Worm (Caenorhabditis elegans) whole organism, L2 larva: ENCODE data around the gene K02B2.6.
A peak's percentile ranks its signal among the peaks of the same experiment; 100 is the strongest.

ENCODE experiments used
- C34F6.9 ChIP-seq: fragments of 150-350 bp; optimal IDR thresholded peaks from 2 replicates; lab custom pipeline; 2014; ENCODE audit warnings: missing biosample characterization, missing genetic modification characterization
- F13H6.1 ChIP-seq: sonication (generic microtip); optimal IDR thresholded peaks from 2 replicates; lab custom pipeline; 2016; ENCODE audit warnings: missing genetic modification characterization, missing compliant biosample characterization
- R02D3.7 ChIP-seq: fragments of 150-350 bp; optimal IDR thresholded peaks from 2 replicates; lab custom pipeline; 2014; ENCODE audit warnings: missing biosample characterization, missing genetic modification characterization
- Y55F3AM.14 ChIP-seq: fragments of 200-800 bp; sonication (Bioruptor generic); optimal IDR thresholded peaks from 2 replicates; lab custom pipeline; 2018; ENCODE audit warnings: mild to moderate bottlenecking, missing genetic modification characterization, missing compliant biosample characterization
- aly-2 ChIP-seq: fragments of 150-350 bp; optimal IDR thresholded peaks from 2 replicates; lab custom pipeline; 2014; ENCODE audit warnings: missing biosample characterization, missing genetic modification characterization
- ama-1 ChIP-seq: fragments of 150-350 bp; optimal IDR thresholded peaks from 2 replicates; lab custom pipeline; 2018; ENCODE audit warnings: inconsistent platforms
- blmp-1 ChIP-seq: sonication (generic microtip); optimal IDR thresholded peaks from 2 replicates; lab custom pipeline; 2017; ENCODE audit warnings: missing genetic modification characterization, mild to moderate bottlenecking, missing compliant biosample characterization, antibody characterized with exemption, moderate library complexity; ENCODE audit not compliant: insufficient read depth
- ceh-16 ChIP-seq: fragments of 150-350 bp; optimal IDR thresholded peaks from 2 replicates; lab custom pipeline; 2014; ENCODE audit warnings: missing biosample characterization, missing genetic modification characterization
- crh-2 ChIP-seq: sonication (generic microtip); optimal IDR thresholded peaks from 2 replicates; lab custom pipeline; 2017; ENCODE audit warnings: missing biosample characterization, missing genetic modification characterization
- egl-27 ChIP-seq: sonication (generic microtip); optimal IDR thresholded peaks from 3 replicates; lab custom pipeline; 2017; ENCODE audit warnings: missing biosample characterization, missing genetic modification reagents, missing genetic modification characterization
- elt-3 ChIP-seq: sonication (generic microtip); optimal IDR thresholded peaks from 2 replicates; lab custom pipeline; 2017; ENCODE audit warnings: missing biosample characterization, missing genetic modification characterization
- fos-1 ChIP-seq: fragments of 150-350 bp; optimal IDR thresholded peaks from 2 replicates; lab custom pipeline; 2014; ENCODE audit warnings: missing biosample characterization, missing genetic modification characterization
- gmeb-1 ChIP-seq: fragments of 150-350 bp; optimal IDR thresholded peaks from 2 replicates; lab custom pipeline; 2014; ENCODE audit warnings: missing biosample characterization, missing genetic modification characterization
- lin-11 ChIP-seq: fragments of 150-350 bp; sonication (generic microtip); optimal IDR thresholded peaks from 2 replicates; lab custom pipeline; 2014; ENCODE audit warnings: missing biosample characterization, missing genetic modification characterization, inconsistent platforms, mixed read lengths
- lin-13 ChIP-seq: fragments of 150-350 bp; optimal IDR thresholded peaks from 2 replicates; lab custom pipeline; 2014; ENCODE audit warnings: missing biosample characterization, missing genetic modification reagents, missing genetic modification characterization
- lin-39 ChIP-seq: fragments of 150-350 bp; optimal IDR thresholded peaks from 2 replicates; lab custom pipeline; 2014; ENCODE audit warnings: missing biosample characterization, missing genetic modification reagents, missing genetic modification characterization
- lsy-2 ChIP-seq, 2 experiments: fragments of 150-350 bp in 1 of 2; sonication (generic microtip) in 1 of 2; optimal IDR thresholded peaks; 2 replicates each; lab custom pipeline; 2014 to 2017; ENCODE audit warnings: missing biosample characterization in 2 of 2, missing genetic modification characterization in 2 of 2
- mdl-1 ChIP-seq, 2 experiments: fragments of 150-350 bp in 1 of 2; sonication (generic microtip) in 1 of 2; optimal IDR thresholded peaks; 2 replicates each; lab custom pipeline; 2017; ENCODE audit warnings: missing biosample characterization in 2 of 2, missing genetic modification characterization in 2 of 2
- nhr-11 ChIP-seq: fragments of 150-350 bp; optimal IDR thresholded peaks from 2 replicates; lab custom pipeline; 2014; ENCODE audit warnings: missing biosample characterization, missing genetic modification characterization
- nhr-129 ChIP-seq: fragments of 150-350 bp; optimal IDR thresholded peaks from 2 replicates; lab custom pipeline; 2014; ENCODE audit warnings: missing biosample characterization, missing genetic modification characterization
- nhr-21 ChIP-seq: fragments of 150-350 bp; optimal IDR thresholded peaks from 2 replicates; lab custom pipeline; 2014; ENCODE audit warnings: missing biosample characterization, missing genetic modification characterization
- nhr-23 ChIP-seq: fragments of 150-350 bp; optimal IDR thresholded peaks from 2 replicates; lab custom pipeline; 2014; ENCODE audit warnings: missing biosample characterization, missing genetic modification reagents, missing genetic modification characterization
- nhr-25 ChIP-seq: fragments of 150-350 bp; sonication (generic microtip); optimal IDR thresholded peaks from 3 replicates; lab custom pipeline; 2014; ENCODE audit warnings: missing biosample characterization, missing genetic modification characterization
- nhr-6 ChIP-seq: fragments of 150-350 bp; optimal IDR thresholded peaks from 2 replicates; lab custom pipeline; 2014; ENCODE audit warnings: missing biosample characterization, missing genetic modification characterization
- nhr-77 ChIP-seq: fragments of 150-350 bp; optimal IDR thresholded peaks from 2 replicates; lab custom pipeline; 2014; ENCODE audit warnings: missing biosample characterization, missing genetic modification characterization
- peb-1 ChIP-seq: fragments of 150-350 bp; optimal IDR thresholded peaks from 2 replicates; lab custom pipeline; 2014; ENCODE audit warnings: missing biosample characterization, missing genetic modification characterization
- sem-4 ChIP-seq: fragments of 150-350 bp; optimal IDR thresholded peaks from 2 replicates; lab custom pipeline; 2014; ENCODE audit warnings: missing biosample characterization, missing genetic modification reagents, missing genetic modification characterization
- skn-1 ChIP-seq: sonication (generic microtip); optimal IDR thresholded peaks from 2 replicates; lab custom pipeline; 2017; ENCODE audit warnings: missing biosample characterization, missing genetic modification characterization
- sma-3 ChIP-seq: sonication (generic microtip); optimal IDR thresholded peaks from 2 replicates; lab custom pipeline; 2016; ENCODE audit warnings: missing genetic modification reagents, missing genetic modification characterization, missing compliant biosample characterization
- sma-9 ChIP-seq, 2 experiments: fragments of 150-350 bp in 1 of 2; sonication (generic microtip) in 1 of 2; optimal IDR thresholded peaks; 2 replicates each; lab custom pipeline; 2014 to 2016; ENCODE audit warnings: missing genetic modification characterization in 2 of 2, mild to moderate bottlenecking in 1 of 2, missing biosample characterization in 1 of 2, missing compliant biosample characterization in 1 of 2, missing genetic modification reagents in 1 of 2, moderate library complexity in 1 of 2
- snpc-4 ChIP-seq: fragments of 150-350 bp; optimal IDR thresholded peaks from 2 replicates; lab custom pipeline; 2014; ENCODE audit warnings: missing biosample characterization, missing genetic modification characterization
- unc-39 ChIP-seq: fragments of 150-350 bp; optimal IDR thresholded peaks from 2 replicates; lab custom pipeline; 2014; ENCODE audit warnings: missing biosample characterization, missing genetic modification characterization
- unc-55 ChIP-seq: fragments of 150-350 bp; sonication (generic microtip); optimal IDR thresholded peaks from 3 replicates; lab custom pipeline; 2014; ENCODE audit warnings: missing biosample characterization, missing genetic modification reagents, missing genetic modification characterization
- zag-1 ChIP-seq: fragments of 150-350 bp; optimal IDR thresholded peaks from 2 replicates; lab custom pipeline; 2014; ENCODE audit warnings: missing biosample characterization, missing genetic modification characterization
- ztf-11 ChIP-seq: sonication (generic microtip); optimal IDR thresholded peaks from 2 replicates; lab custom pipeline; 2017; ENCODE audit warnings: missing biosample characterization, missing genetic modification characterization
- ztf-4 ChIP-seq: fragments of 150-350 bp; optimal IDR thresholded peaks from 2 replicates; lab custom pipeline; 2014; ENCODE audit warnings: missing biosample characterization, missing genetic modification characterization

The K02B2.6 gene

ce11 chrIV:5947555-5948151 lies 14.4 kb downstream of the K02B2.6 start, which contains the start of gene rps-25:
TSS of gene rps-25 (minus strand) at chrIV:5947605.
- TF ChIP-seq elt-3 (tag; lab: Kevin White, UChicago) (no peak), nhr-21 (tag; lab: Kevin White, UChicago) (peak; percentile 21), Y55F3AM.14 (no peak), crh-2 (tag; lab: Kevin White, UChicago) (peak; percentile 23), unc-55 (GFP tag; lab: Kevin White, UChicago) (peak; percentile 86), fos-1 (tag; lab: Kevin White, UChicago) (peak; percentile 7), snpc-4 (tag; lab: Kevin White, UChicago) (peak; percentile 12), sma-3 (GFP tag; lab: Kevin White, UChicago) (peak; percentile 16), sma-9 (GFP tag; optimal IDR thresholded peaks at IDR 0.05; lab: Kevin White, UChicago) (peak; percentile 39), sma-9 (tag; optimal IDR thresholded peaks at IDR 0.05; lab: Kevin White, UChicago) (no peak), lsy-2 (tag; optimal IDR thresholded peaks at IDR 0.05; lab: Kevin White, UChicago) (peak; percentile 13 to 93), nhr-25 (tag; lab: Kevin White, UChicago) (peak; percentile 18), nhr-129 (tag; lab: Kevin White, UChicago) (peak; percentile 46), skn-1 (tag; lab: Kevin White, UChicago) (no peak), gmeb-1 (tag; lab: Kevin White, UChicago) (peak; percentile 39), nhr-6 (no peak), lin-11 (peak; percentile 53), aly-2 (tag; lab: Kevin White, UChicago) (no peak), ama-1 (lab: Kevin White, UChicago) (peak; percentile 20), lin-13 (peak; percentile 62), C34F6.9 (tag; lab: Kevin White, UChicago) (peak; percentile 63), nhr-77 (tag; lab: Kevin White, UChicago) (no peak), F13H6.1 (tag; lab: Kevin White, UChicago) (peak; percentile 20), ztf-4 (tag; lab: Kevin White, UChicago) (no peak)

- no peak for TF ChIP-seq R02D3.7 (tag; lab: Kevin White, UChicago)
- no peak for TF ChIP-seq unc-39 (tag; lab: Kevin White, UChicago)
- no peak for TF ChIP-seq mdl-1 (tag; optimal IDR thresholded peaks at IDR 0.05; lab: Kevin White, UChicago)
- TF ChIP-seq unc-55 (GFP tag; lab: Kevin White, UChicago): no peak
- TF ChIP-seq aly-2 (tag; lab: Kevin White, UChicago): no peak
- no peak for TF ChIP-seq lin-39 (tag; lab: Kevin White, UChicago)
- peak in 1 of 2 experiments; percentile 6 for TF ChIP-seq lsy-2 (tag; optimal IDR thresholded peaks at IDR 0.05; lab: Kevin White, UChicago)
- TF ChIP-seq C34F6.9 (tag; lab: Kevin White, UChicago): peak; percentile 26
- TF ChIP-seq sem-4: no peak
- no peak for TF ChIP-seq blmp-1 (tag; lab: Kevin White, UChicago)
- no peak for TF ChIP-seq ztf-11
- TF ChIP-seq Y55F3AM.14: no peak
- no peak for TF ChIP-seq nhr-23 (tag; lab: Kevin White, UChicago)
- no peak for TF ChIP-seq egl-27
- TF ChIP-seq snpc-4 (tag; lab: Kevin White, UChicago): no peak
- no peak for TF ChIP-seq elt-3 (tag; lab: Kevin White, UChicago)
- no peak for TF ChIP-seq F13H6.1 (tag; lab: Kevin White, UChicago)
- no peak for TF ChIP-seq skn-1 (tag; lab: Kevin White, UChicago)
- no peak for TF ChIP-seq zag-1 (tag; lab: Kevin White, UChicago)
- TF ChIP-seq gmeb-1 (tag; lab: Kevin White, UChicago): no peak
- no peak for TF ChIP-seq peb-1 (tag; lab: Kevin White, UChicago)
- TF ChIP-seq sma-3 (GFP tag; lab: Kevin White, UChicago): no peak
- no peak for TF ChIP-seq ceh-16 (tag; lab: Kevin White, UChicago)
- peak; percentile 34 for TF ChIP-seq nhr-129 (tag; lab: Kevin White, UChicago)
- no peak for TF ChIP-seq nhr-11 (tag; lab: Kevin White, UChicago)
- TF ChIP-seq nhr-6: no peak
Measured at ce11 chrIV:5946602-5947444, 15.2 kb downstream of the K02B2.6 start, which contains the start of gene inx-7. TSS of gene inx-7 (minus strand) at chrIV:5946638.
